Fruit fly (Drosophila melanogaster): ENCODE results near the gene CG8379.

dm6 chr3R:8865031-8865430, 40.8 kb downstream of the CG8379 start:
- TF ChIP-seq CG17806 (tag; optimal IDR thresholded peaks at IDR 0.05) (no peak), CG14655 (GFP tag; optimal IDR thresholded peaks at IDR 0.05) (no peak)

Measured in whole organism, pupa.